Fruit fly (Drosophila melanogaster) whole organism: Measurements from ENCODE around the gene cDIP.

Experiments used
- CG8478 ChIP-seq: fragments of >200 bp; optimal IDR thresholded peaks from 2 replicates; lab custom pipeline; 2018; ENCODE audit warnings: inconsistent platforms
- Dll ChIP-seq: fragments of >200 bp; optimal IDR thresholded peaks from 2 replicates; lab custom pipeline; 2017
- pan ChIP-seq: fragments of >200 bp; optimal IDR thresholded peaks from 2 replicates; lab custom pipeline; 2017
- psq ChIP-seq: fragments of >200 bp; optimal IDR thresholded peaks from 2 replicates; lab custom pipeline; 2017
- usp ChIP-seq: fragments of >200 bp; optimal IDR thresholded peaks from 2 replicates; lab custom pipeline; 2017; ENCODE audit warnings: missing biosample characterization, missing genetic modification characterization, mixed read lengths

DNA sequence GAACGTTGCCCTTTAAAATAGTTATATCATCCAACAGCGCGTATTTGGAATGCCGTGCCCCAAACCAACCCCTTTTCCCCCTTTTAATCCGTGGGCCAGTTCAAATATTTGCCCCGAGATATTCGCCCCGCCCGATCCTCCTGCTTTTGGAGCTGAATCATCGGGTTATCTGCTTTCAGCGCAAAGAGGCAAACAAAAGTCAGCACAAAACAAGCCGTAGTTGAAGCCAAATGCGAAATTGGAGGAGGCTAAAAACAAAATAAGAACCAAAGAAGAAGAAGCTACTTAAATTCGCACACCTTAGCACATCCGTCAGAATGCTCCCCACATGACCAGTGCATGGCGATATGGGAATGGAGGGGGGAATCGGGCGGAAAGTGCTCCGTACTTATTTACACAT is 36.7 kb upstream of the cDIP start:
- no peak for TF ChIP-seq pan (lab: Kevin White, UChicago)
- no peak for TF ChIP-seq usp (GFP tag; lab: Kevin White, UChicago)
- TF ChIP-seq psq (lab: Kevin White, UChicago), result no peak
- TF ChIP-seq CG8478 (lab: Kevin White, UChicago), result no peak
- TF ChIP-seq Dll (lab: Kevin White, UChicago), result no peak
